Fruit fly (Drosophila melanogaster): ENCODE measurements around the gene ImpL2.

ImpL2 gene

dm6 chr3L:4219291-4220228 is 16.4 kb downstream of the ImpL2 start (continued):
- TF ChIP-seq tgo (GFP tag; IDR thresholded peaks at IDR 0.05) (no peak), Hmr (GFP tag; optimal IDR thresholded peaks at IDR 0.05) (peak; percentile 6), crol (GFP tag; IDR thresholded peaks at IDR 0.05) (peak; percentile 60), HLHmδ (GFP tag; optimal IDR thresholded peaks at IDR 0.05) (peak; percentile 18), CG6813 (GFP tag; optimal IDR thresholded peaks at IDR 0.05) (peak; percentile 22), dm (GFP tag; optimal IDR thresholded peaks at IDR 0.05) (peak; percentile 15), twi (tag; optimal IDR thresholded peaks at IDR 0.05) (peak; percentile 17), rib (GFP tag; IDR thresholded peaks at IDR 0.05) (no peak), CG7987 (GFP tag; optimal IDR thresholded peaks at IDR 0.05) (peak; percentile 92), BtbVII (GFP tag; optimal IDR thresholded peaks at IDR 0.05) (peak; percentile 22), Dbx (GFP tag; IDR thresholded peaks at IDR 0.05) (no peak), CG8290 (GFP tag; optimal IDR thresholded peaks at IDR 0.05) (no peak), CG8290 (tag; optimal IDR thresholded peaks at IDR 0.05) (no peak)

DNA sequence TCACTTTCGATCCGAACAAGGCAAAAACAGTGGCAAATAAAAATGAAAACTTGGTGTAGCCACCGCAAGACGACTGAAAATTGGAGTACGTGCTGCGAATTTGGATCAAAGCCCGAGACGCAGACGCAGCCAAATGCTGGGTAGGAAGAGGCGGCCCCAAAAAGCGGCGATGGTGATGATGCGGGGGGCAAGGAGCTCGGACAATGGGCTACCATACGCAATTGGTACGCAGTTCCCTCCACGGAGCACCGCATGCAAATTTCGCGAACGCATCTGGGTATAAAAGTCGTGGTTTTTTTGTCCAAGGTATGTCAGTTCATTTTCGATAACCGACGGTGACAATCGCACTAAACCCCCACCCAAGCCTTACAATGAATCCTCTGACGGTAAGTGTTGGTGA is 20.9 kb downstream of the ImpL2 start, which contains the start of gene Cpr64Ad:
Cpr64Ad (plus strand) TSS at position 301 of the 400 bp plus-strand sequence.
- TF ChIP-seq vvl (GFP tag; IDR thresholded peaks at IDR 0.05) (0 out of 2 replicates have a peak, but pooled peaks have one; percentile 20), CG34224 (GFP tag; IDR thresholded peaks at IDR 0.05; ENCODE audit: partially characterized antibody) (no peak), salm (tag; optimal IDR thresholded peaks at IDR 0.05) (no peak), al (GFP tag; IDR thresholded peaks at IDR 0.05) (no peak), chn (GFP tag; optimal IDR thresholded peaks at IDR 0.05) (no peak), Ets65A (GFP tag) (peak; percentile 47), CG6683 (GFP tag; optimal IDR thresholded peaks at IDR 0.05) (no peak)

DNA sequence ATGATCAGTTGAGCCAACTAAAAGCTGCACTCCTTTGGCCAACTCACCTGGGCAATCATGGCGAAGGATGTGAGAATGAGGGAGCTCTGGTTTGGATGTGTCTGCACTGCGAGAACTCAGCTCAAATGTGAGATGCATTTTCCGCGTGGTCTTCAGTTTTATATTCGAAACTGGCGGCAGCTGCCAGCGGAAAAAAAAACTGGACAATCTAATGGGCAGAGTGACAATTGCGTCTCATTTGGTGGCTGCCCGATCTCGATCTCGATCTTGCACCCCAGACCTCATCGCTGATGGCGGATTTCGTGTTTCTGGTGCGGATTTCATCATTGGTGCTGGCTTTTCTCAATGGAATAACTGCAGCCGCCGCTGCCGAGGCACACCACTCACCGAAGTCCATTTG is 23.1 kb downstream of the ImpL2 start, which contains the start of gene Cpr64Ac:
Cpr64Ac (minus strand) TSS at position 101 of the 400 bp plus-strand sequence.
- TF ChIP-seq sens (GFP tag) (peak; percentile 5), CG4707 (GFP tag; optimal IDR thresholded peaks at IDR 0.05) (no peak), CG12071 (GFP tag; optimal IDR thresholded peaks at IDR 0.05) (no peak)

- TF ChIP-seq Hr51 (GFP tag; optimal IDR thresholded peaks at IDR 0.05) (no peak), Elba2 (GFP tag; optimal IDR thresholded peaks at IDR 0.05) (no peak), rib (GFP tag; IDR thresholded peaks at IDR 0.05) (no peak), Oli (tag; optimal IDR thresholded peaks at IDR 0.05) (no peak), CG12659 (GFP tag; optimal IDR thresholded peaks at IDR 0.05) (no peak), zfh2 (GFP tag; optimal IDR thresholded peaks at IDR 0.05) (no peak), CG8281 (tag; optimal IDR thresholded peaks at IDR 0.05) (no peak), CG3065 (GFP tag; optimal IDR thresholded peaks at IDR 0.05) (no peak), CG2202 (tag; optimal IDR thresholded peaks at IDR 0.05) (no peak), CG9797 (GFP tag; optimal IDR thresholded peaks at IDR 0.05) (no peak), D19B (GFP tag; optimal IDR thresholded peaks at IDR 0.05) (no peak), lilli (GFP tag; optimal IDR thresholded peaks at IDR 0.05) (no peak)
These were observed 24.5 kb downstream of the ImpL2 start, which contains the start of gene Cpr64Ab for dm6 chr3L:4211440-4211839. TSS of gene Cpr64Ab (minus strand) at chr3L:4211540.

All from whole organism, embryonic.